Fruit fly (Drosophila melanogaster): ENCODE measurements around the gene CG5565.

Gene CG5565

dm6 chr2L:1354819-1355218 is 905 bp downstream of the CG5565 start, which contains the start of gene CG31924:
Gene CG31924, minus strand, starts transcription at chr2L:1354919.
- TF ChIP-seq EcR (GFP tag; optimal IDR thresholded peaks at IDR 0.05): no peak
- TF ChIP-seq Dll (optimal IDR thresholded peaks at IDR 0.05): no peak
- no peak for TF ChIP-seq psq (optimal IDR thresholded peaks at IDR 0.05)
- TF ChIP-seq CG8478 (optimal IDR thresholded peaks at IDR 0.05): no peak
- TF ChIP-seq pan (optimal IDR thresholded peaks at IDR 0.05): no peak
- no peak for TF ChIP-seq usp (GFP tag; optimal IDR thresholded peaks at IDR 0.05)

- TF ChIP-seq EcR (GFP tag; optimal IDR thresholded peaks at IDR 0.05) (no peak), psq (optimal IDR thresholded peaks at IDR 0.05) (no peak), Dll (optimal IDR thresholded peaks at IDR 0.05) (no peak), usp (GFP tag; optimal IDR thresholded peaks at IDR 0.05) (no peak), pan (optimal IDR thresholded peaks at IDR 0.05) (no peak), CG8478 (optimal IDR thresholded peaks at IDR 0.05) (no peak)
These were observed 1.7 kb downstream of the CG5565 start, which contains the start of gene CG5561 for dm6 chr2L:1354009-1354408. Gene CG5561, minus strand, starts transcription at chr2L:1354109.

dm6 chr2L:1352768-1353167 is 3.0 kb downstream of the CG5565 start, which contains the start of gene CG5556:
Gene CG5556, minus strand, starts transcription at chr2L:1352868.
- TF ChIP-seq pan (optimal IDR thresholded peaks at IDR 0.05): no peak
- TF ChIP-seq Dll (optimal IDR thresholded peaks at IDR 0.05): no peak
- no peak for TF ChIP-seq usp (GFP tag; optimal IDR thresholded peaks at IDR 0.05)
- TF ChIP-seq CG8478 (optimal IDR thresholded peaks at IDR 0.05): no peak
- TF ChIP-seq EcR (GFP tag; optimal IDR thresholded peaks at IDR 0.05): no peak
- no peak for TF ChIP-seq psq (optimal IDR thresholded peaks at IDR 0.05)

dm6 chr2L:1346034-1346433 is 9.7 kb downstream of the CG5565 start:
- TF ChIP-seq pan (optimal IDR thresholded peaks at IDR 0.05) (no peak), Dll (optimal IDR thresholded peaks at IDR 0.05) (no peak), CG8478 (optimal IDR thresholded peaks at IDR 0.05) (no peak), psq (optimal IDR thresholded peaks at IDR 0.05) (no peak), EcR (GFP tag; optimal IDR thresholded peaks at IDR 0.05) (no peak), usp (GFP tag; optimal IDR thresholded peaks at IDR 0.05) (no peak)

- TF ChIP-seq CG8478 (optimal IDR thresholded peaks at IDR 0.05) (no peak), usp (GFP tag; optimal IDR thresholded peaks at IDR 0.05) (no peak), pan (optimal IDR thresholded peaks at IDR 0.05) (no peak), Dll (optimal IDR thresholded peaks at IDR 0.05) (no peak), EcR (GFP tag; optimal IDR thresholded peaks at IDR 0.05) (no peak), psq (optimal IDR thresholded peaks at IDR 0.05) (no peak)
These were observed 11.7 kb downstream of the CG5565 start, which contains the start of the genes CG33922 and Cdlc2 for dm6 chr2L:1344071-1344470. Gene CG33922, minus strand, starts transcription at chr2L:1344171. Gene Cdlc2, plus strand, starts transcription at chr2L:1344400.

dm6 chr2L:1341995-1342394 is 13.7 kb downstream of the CG5565 start, which contains the start of gene CG33923:
Gene CG33923, minus strand, starts transcription at chr2L:1342095.
- no peak for TF ChIP-seq CG8478 (optimal IDR thresholded peaks at IDR 0.05)
- TF ChIP-seq EcR (GFP tag; optimal IDR thresholded peaks at IDR 0.05): no peak
- no peak for TF ChIP-seq psq (optimal IDR thresholded peaks at IDR 0.05)
- no peak for TF ChIP-seq pan (optimal IDR thresholded peaks at IDR 0.05)
- TF ChIP-seq Dll (optimal IDR thresholded peaks at IDR 0.05): no peak
- TF ChIP-seq usp (GFP tag; optimal IDR thresholded peaks at IDR 0.05): no peak

- no peak for TF ChIP-seq EcR (GFP tag; optimal IDR thresholded peaks at IDR 0.05)
- no peak for TF ChIP-seq pan (optimal IDR thresholded peaks at IDR 0.05)
- no peak for TF ChIP-seq CG8478 (optimal IDR thresholded peaks at IDR 0.05)
- no peak for TF ChIP-seq psq (optimal IDR thresholded peaks at IDR 0.05)
- TF ChIP-seq Dll (optimal IDR thresholded peaks at IDR 0.05): no peak
- TF ChIP-seq usp (GFP tag; optimal IDR thresholded peaks at IDR 0.05): no peak
These were observed 21.9 kb downstream of the CG5565 start, which contains the start of gene CG5440 for dm6 chr2L:1333828-1334227. Gene CG5440, plus strand, starts transcription at chr2L:1334128.

dm6 chr2L:1328861-1329260 is 26.9 kb downstream of the CG5565 start, which contains the start of gene a5:
Gene a5, plus strand, starts transcription at chr2L:1329161.
- TF ChIP-seq usp (GFP tag; optimal IDR thresholded peaks at IDR 0.05) (no peak), psq (optimal IDR thresholded peaks at IDR 0.05) (no peak), pan (optimal IDR thresholded peaks at IDR 0.05) (no peak), Dll (optimal IDR thresholded peaks at IDR 0.05) (no peak), EcR (GFP tag; optimal IDR thresholded peaks at IDR 0.05) (no peak), CG8478 (optimal IDR thresholded peaks at IDR 0.05) (no peak)

dm6 chr2L:1316422-1316821 is 39.3 kb downstream of the CG5565 start:
- TF ChIP-seq Dll (optimal IDR thresholded peaks at IDR 0.05) (no peak), pan (optimal IDR thresholded peaks at IDR 0.05) (no peak), usp (GFP tag; optimal IDR thresholded peaks at IDR 0.05) (no peak), CG8478 (optimal IDR thresholded peaks at IDR 0.05) (no peak), EcR (GFP tag; optimal IDR thresholded peaks at IDR 0.05) (no peak)

- no peak for TF ChIP-seq psq (optimal IDR thresholded peaks at IDR 0.05)
- no peak for TF ChIP-seq usp (GFP tag; optimal IDR thresholded peaks at IDR 0.05)
- TF ChIP-seq EcR (GFP tag; optimal IDR thresholded peaks at IDR 0.05): no peak
These were observed 40.4 kb downstream of the CG5565 start for dm6 chr2L:1315283-1315682.

dm6 chr2L:1312321-1312720 is 43.4 kb downstream of the CG5565 start:
- TF ChIP-seq CG8478 (optimal IDR thresholded peaks at IDR 0.05): no peak
- TF ChIP-seq EcR (GFP tag; optimal IDR thresholded peaks at IDR 0.05): no peak
- no peak for TF ChIP-seq pan (optimal IDR thresholded peaks at IDR 0.05)
- no peak for TF ChIP-seq usp (GFP tag; optimal IDR thresholded peaks at IDR 0.05)
- no peak for TF ChIP-seq Dll (optimal IDR thresholded peaks at IDR 0.05)
- TF ChIP-seq psq (optimal IDR thresholded peaks at IDR 0.05): no peak
